Fruit fly (Drosophila melanogaster) whole organism, embryonic: ENCODE results near the gene CG8891.
A peak's percentile ranks its signal among the peaks of the same experiment; 100 is the strongest.

Experiments used
- Atf3 ChIP-seq: fragments of 200-800 bp; sonication (Bioruptor generic); optimal IDR thresholded peaks from 3 replicates; lab custom pipeline; 2016; ENCODE audit warnings: missing biosample characterization, missing genetic modification characterization
- Bdp1 ChIP-seq: fragments of 200-800 bp; sonication (Bioruptor generic); optimal IDR thresholded peaks from 3 replicates; lab custom pipeline; 2016; ENCODE audit warnings: missing biosample characterization, missing genetic modification characterization
- CG15269 ChIP-seq: fragments of 200-800 bp; sonication (Bioruptor generic); optimal IDR thresholded peaks from 2 replicates; lab custom pipeline; 2018; ENCODE audit warnings: missing biosample characterization, mild to moderate bottlenecking, missing genetic modification characterization, moderate library complexity
- CG15696 ChIP-seq: fragments of 200-800 bp; sonication (Bioruptor generic); optimal IDR thresholded peaks from 2 replicates; lab custom pipeline; 2019; ENCODE audit warnings: missing biosample characterization, mild to moderate bottlenecking, missing genetic modification characterization, moderate library complexity
- CG1647 ChIP-seq: fragments of 200-800 bp; sonication (Bioruptor generic); optimal IDR thresholded peaks from 3 replicates; lab custom pipeline; 2016; ENCODE audit warnings: missing biosample characterization, missing genetic modification characterization
- CG1792 ChIP-seq: fragments of 200-800 bp; sonication (Bioruptor generic); optimal IDR thresholded peaks from 2 replicates; lab custom pipeline; 2016; ENCODE audit warnings: missing biosample characterization, missing genetic modification characterization
- CG1832 ChIP-seq: fragments of 200-800 bp; sonication (Bioruptor generic); optimal IDR thresholded peaks from 2 replicates; lab custom pipeline; 2017; ENCODE audit warnings: missing biosample characterization, mild to moderate bottlenecking, missing genetic modification characterization, inconsistent platforms
- CG6175 ChIP-seq: fragments of 200-800 bp; sonication (Bioruptor generic); IDR thresholded peaks from 3 replicates; pipeline ENCODE4 v1.3.6; 2022; ENCODE audit warnings: missing biosample characterization, missing genetic modification characterization
- CG8924 ChIP-seq: fragments of 200-800 bp; optimal IDR thresholded peaks from 3 replicates; lab custom pipeline; 2019; ENCODE audit warnings: missing biosample characterization, mild to moderate bottlenecking, missing genetic modification characterization, moderate library complexity
- CG8944 ChIP-seq: fragments of 200-800 bp; sonication (Bioruptor generic); optimal IDR thresholded peaks from 3 replicates; lab custom pipeline; 2016; ENCODE audit warnings: missing biosample characterization, missing genetic modification characterization
- D ChIP-seq, 2 experiments: fragments of 200-800 bp in 1 of 2; fragments of >200 bp in 1 of 2; sonication (Bioruptor generic) in 1 of 2; optimal IDR thresholded peaks; 2 replicates in 1 of 2; 3 replicates in 1 of 2; lab custom pipeline; 2017; ENCODE audit warnings: mild to moderate bottlenecking in 1 of 2, missing biosample characterization in 1 of 2, missing genetic modification characterization in 1 of 2, missing genetic modification reagents in 1 of 2
- D19B ChIP-seq: fragments of 200-800 bp; sonication (Bioruptor generic); optimal IDR thresholded peaks from 2 replicates; lab custom pipeline; 2017; ENCODE audit warnings: missing biosample characterization, mild to moderate bottlenecking, missing genetic modification characterization
- Dek ChIP-seq: fragments of 200-800 bp; sonication (Bioruptor generic); optimal IDR thresholded peaks from 3 replicates; lab custom pipeline; 2019; ENCODE audit warnings: missing biosample characterization, mild to moderate bottlenecking, missing genetic modification characterization, moderate library complexity
- Dll ChIP-seq: fragments of 200-800 bp; sonication (Bioruptor generic); IDR thresholded peaks from 4 replicates; pipeline ENCODE4 v1.3.6; 2022; ENCODE audit warnings: missing biosample characterization, missing genetic modification characterization; ENCODE audit not compliant: partially characterized antibody
- GATAe ChIP-seq: fragments of 200-800 bp; sonication (Bioruptor generic); conservative IDR thresholded peaks from 2 replicates; pipeline ENCODE4 v1.3.6; 2022; ENCODE audit warnings: missing biosample characterization, missing genetic modification characterization
- H2.0 ChIP-seq: fragments of 200-800 bp; sonication (Bioruptor generic); IDR thresholded peaks from 2 replicates; pipeline ENCODE4 v1.3.6; 2022; ENCODE audit warnings: missing biosample characterization, missing genetic modification characterization
- Hand ChIP-seq: fragments of 200-800 bp; sonication (Bioruptor generic); optimal IDR thresholded peaks from 2 replicates; lab custom pipeline; 2017; ENCODE audit warnings: mild to moderate bottlenecking, missing biosample characterization, missing genetic modification reagents, missing genetic modification characterization
- Hey ChIP-seq: fragments of 200-800 bp; sonication (Bioruptor generic); optimal IDR thresholded peaks from 3 replicates; lab custom pipeline; 2018; ENCODE audit warnings: missing biosample characterization, mild to moderate bottlenecking, missing genetic modification characterization
- MTF-1 ChIP-seq: fragments of 200-800 bp; sonication (Bioruptor generic); optimal IDR thresholded peaks from 2 replicates; lab custom pipeline; 2018; ENCODE audit warnings: missing biosample characterization, mild to moderate bottlenecking, missing genetic modification characterization, borderline replicate concordance
- Myb ChIP-seq: fragments of 200-800 bp; sonication (Bioruptor generic); optimal IDR thresholded peaks from 2 replicates; lab custom pipeline; 2016; ENCODE audit warnings: missing biosample characterization, missing genetic modification characterization
- Trl ChIP-seq, 3 experiments: fragments of >200 bp in 2 of 3; fragments of 200-800 bp in 1 of 3; sonication (Bioruptor generic) in 1 of 3; optimal IDR thresholded peaks; 2 replicates in 1 of 3; 3 replicates in 2 of 3; lab custom pipeline; 2016 to 2017; ENCODE audit warnings: missing biosample characterization in 1 of 3, missing genetic modification characterization in 1 of 3
- amos ChIP-seq: fragments of 200-800 bp; sonication (Bioruptor generic); IDR thresholded peaks from 2 replicates; pipeline ENCODE4 v1.3.6; 2022; ENCODE audit warnings: missing biosample characterization, missing genetic modification characterization; ENCODE audit not compliant: partially characterized antibody
- ash1 ChIP-seq: fragments of 200-800 bp; sonication (Bioruptor generic); optimal IDR thresholded peaks from 2 replicates; lab custom pipeline; 2018; ENCODE audit warnings: missing biosample characterization, mild to moderate bottlenecking, missing genetic modification characterization
- cwo ChIP-seq: fragments of 200-800 bp; sonication (Bioruptor generic); optimal IDR thresholded peaks from 3 replicates; lab custom pipeline; 2017; ENCODE audit warnings: missing biosample characterization, missing genetic modification characterization, mild to moderate bottlenecking, moderate library complexity, missing genetic modification reagents
- danr ChIP-seq: fragments of 200-800 bp; sonication (Bioruptor generic); IDR thresholded peaks from 2 replicates; pipeline ENCODE4 v1.3.6; 2022; ENCODE audit warnings: missing biosample characterization, missing genetic modification characterization
- exex ChIP-seq: fragments of 200-800 bp; sonication (Bioruptor generic); optimal IDR thresholded peaks from 4 replicates; lab custom pipeline; 2018; ENCODE audit warnings: missing biosample characterization, mild to moderate bottlenecking, missing genetic modification characterization, moderate library complexity
- fd3F ChIP-seq: fragments of 200-800 bp; sonication (Bioruptor generic); optimal IDR thresholded peaks from 2 replicates; lab custom pipeline; 2018; ENCODE audit warnings: missing biosample characterization, mild to moderate bottlenecking, missing genetic modification characterization, moderate library complexity
- fu2 ChIP-seq: fragments of 200-800 bp; sonication (Bioruptor generic); optimal IDR thresholded peaks from 2 replicates; lab custom pipeline; 2016; ENCODE audit warnings: missing biosample characterization, missing genetic modification characterization
- grn ChIP-seq: fragments of 200-800 bp; sonication (Bioruptor generic); optimal IDR thresholded peaks from 3 replicates; lab custom pipeline; 2017; ENCODE audit warnings: missing biosample characterization, missing genetic modification characterization
- inv ChIP-seq: fragments of 200-800 bp; sonication (Bioruptor generic); IDR thresholded peaks from 2 replicates; pipeline ENCODE4 v1.3.6; 2022; ENCODE audit warnings: missing biosample characterization, missing genetic modification characterization; ENCODE audit not compliant: partially characterized antibody
- lab ChIP-seq: fragments of 200-800 bp; sonication (Bioruptor generic); optimal IDR thresholded peaks from 3 replicates; lab custom pipeline; 2017; ENCODE audit warnings: missing biosample characterization, missing genetic modification characterization, mild to moderate bottlenecking, moderate library complexity, missing genetic modification reagents
- mirr ChIP-seq: fragments of 200-800 bp; sonication (Bioruptor generic); optimal IDR thresholded peaks from 3 replicates; lab custom pipeline; 2018; ENCODE audit warnings: missing biosample characterization, mild to moderate bottlenecking, missing genetic modification characterization
- mld ChIP-seq: fragments of 200-800 bp; sonication (Bioruptor generic); IDR thresholded peaks from 3 replicates; pipeline ENCODE4 v1.3.6; 2022; ENCODE audit warnings: missing biosample characterization, missing genetic modification characterization; ENCODE audit not compliant: partially characterized antibody
- nerfin-2 ChIP-seq: fragments of 200-800 bp; sonication (Bioruptor generic); IDR thresholded peaks from 2 replicates; pipeline ENCODE4 v1.3.6; 2022; ENCODE audit warnings: missing biosample characterization, missing genetic modification characterization; ENCODE audit not compliant: partially characterized antibody
- stwl ChIP-seq: fragments of 200-800 bp; sonication (Bioruptor generic); optimal IDR thresholded peaks from 3 replicates; lab custom pipeline; 2018; ENCODE audit warnings: missing biosample characterization, mild to moderate bottlenecking, missing genetic modification characterization, moderate library complexity
- sug ChIP-seq: fragments of 200-800 bp; optimal IDR thresholded peaks from 2 replicates; lab custom pipeline; 2019; ENCODE audit warnings: missing biosample characterization, mild to moderate bottlenecking, missing genetic modification characterization, moderate library complexity
- tna ChIP-seq: fragments of 200-800 bp; sonication (Bioruptor generic); IDR thresholded peaks from 2 replicates; pipeline ENCODE4 v1.3.6; 2022; ENCODE audit warnings: missing biosample characterization, missing genetic modification characterization; ENCODE audit not compliant: partially characterized antibody
- twi ChIP-seq: fragments of 200-800 bp; optimal IDR thresholded peaks from 2 replicates; lab custom pipeline; 2019; ENCODE audit warnings: missing biosample characterization, mild to moderate bottlenecking, missing genetic modification characterization, moderate library complexity
- vfl ChIP-seq: fragments of 200-800 bp; sonication (Bioruptor generic); optimal IDR thresholded peaks from 2 replicates; lab custom pipeline; 2016; ENCODE audit warnings: missing biosample characterization, missing genetic modification characterization
- vnd ChIP-seq: fragments of 200-800 bp; sonication (Bioruptor generic); IDR thresholded peaks from 3 replicates; pipeline ENCODE4 v1.3.6; 2022; ENCODE audit warnings: missing biosample characterization, missing genetic modification characterization; ENCODE audit not compliant: partially characterized antibody
- zen2 ChIP-seq: fragments of 200-800 bp; sonication (Bioruptor generic); IDR thresholded peaks from 3 replicates; pipeline ENCODE4 v1.3.6; 2022; ENCODE audit warnings: missing biosample characterization, missing genetic modification characterization; ENCODE audit not compliant: partially characterized antibody

Gene CG8891

DNA sequence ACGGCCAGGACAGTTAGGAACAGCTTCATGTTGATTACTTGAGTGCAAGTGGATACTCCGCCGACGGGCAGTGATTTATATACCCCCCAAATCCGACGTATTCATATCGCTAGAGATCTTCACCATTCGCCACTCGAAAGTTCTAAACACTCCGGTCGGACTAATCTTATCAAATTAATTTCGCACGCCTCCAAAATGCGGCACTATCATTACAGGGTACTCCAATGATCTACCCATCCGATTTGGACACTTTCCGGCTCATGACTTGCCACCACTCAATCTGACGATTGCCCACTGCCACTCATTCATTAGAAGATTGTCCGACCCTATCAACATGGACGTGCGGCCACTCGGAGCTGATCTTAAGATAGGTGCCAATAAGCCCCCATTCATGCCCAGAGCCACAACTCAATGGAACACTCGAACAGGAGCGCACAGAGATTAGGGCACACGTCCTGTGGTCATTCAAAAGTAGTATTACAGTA is 26.1 kb downstream of the CG8891 start, which contains the start of gene Jon25Bii:
Gene Jon25Bii, minus strand, starts transcription at position 51 of the 485 bp plus-strand sequence.
- no peak for TF ChIP-seq danr (GFP tag; lab: Robert Waterston, UW)
- TF ChIP-seq tna (GFP tag; lab: Robert Waterston, UW): no peak
- TF ChIP-seq nerfin-2 (GFP tag; lab: Robert Waterston, UW): no peak
- TF ChIP-seq CG15696 (tag; lab: Kevin White, UChicago): no peak
- TF ChIP-seq Myb (GFP tag; lab: Kevin White, UChicago): no peak
- no peak for TF ChIP-seq Bdp1
- peak; percentile 77 for TF ChIP-seq Hey (tag; lab: Kevin White, UChicago)
- no peak for TF ChIP-seq CG1832
- TF ChIP-seq CG8944: no peak
- no peak for TF ChIP-seq Atf3 (GFP tag; lab: Kevin White, UChicago)
- no peak for TF ChIP-seq CG1647 (GFP tag; lab: Kevin White, UChicago)
- no peak for TF ChIP-seq H2.0
- TF ChIP-seq mld (GFP tag; lab: Robert Waterston, UW): no peak
- TF ChIP-seq zen2 (GFP tag; lab: Robert Waterston, UW): no peak
- TF ChIP-seq vnd (GFP tag; lab: Robert Waterston, UW): peak; percentile 36; the same call in 1 of the 3 replicates
- peak; percentile 37; the same call in 1 of the 2 replicates for TF ChIP-seq GATAe
- no peak for TF ChIP-seq Hand (GFP tag; lab: Kevin White, UChicago)
- TF ChIP-seq exex (tag; lab: Kevin White, UChicago): peak; percentile 92
- TF ChIP-seq fd3F: no peak
- no peak for TF ChIP-seq MTF-1 (GFP tag; lab: Kevin White, UChicago)
- no peak for TF ChIP-seq lab (GFP tag; lab: Kevin White, UChicago)
- no peak for TF ChIP-seq stwl
- no peak for TF ChIP-seq vfl
- no peak for TF ChIP-seq twi
- peak; percentile 70 for TF ChIP-seq sug (tag; lab: Kevin White, UChicago)
- TF ChIP-seq Trl (optimal IDR thresholded peaks at IDR 0.05; lab: Kevin White, UChicago): no peak
- no peak for TF ChIP-seq Trl (GFP tag; optimal IDR thresholded peaks at IDR 0.05; lab: Kevin White, UChicago)
- TF ChIP-seq Dek (tag; lab: Kevin White, UChicago): no peak
- TF ChIP-seq Dll: no peak
- TF ChIP-seq CG1792 (GFP tag; lab: Kevin White, UChicago): no peak
- no peak for TF ChIP-seq fu2 (GFP tag; lab: Kevin White, UChicago)
- peak; percentile 84 for TF ChIP-seq grn (GFP tag; lab: Kevin White, UChicago)
- TF ChIP-seq amos: no peak
- TF ChIP-seq D (optimal IDR thresholded peaks at IDR 0.05; lab: Kevin White, UChicago): no peak
- no peak for TF ChIP-seq D (GFP tag; optimal IDR thresholded peaks at IDR 0.05; lab: Kevin White, UChicago)
- TF ChIP-seq CG8924 (tag; lab: Kevin White, UChicago): no peak
- no peak for TF ChIP-seq inv
- TF ChIP-seq ash1 (GFP tag; lab: Kevin White, UChicago): no peak
- peak; percentile 41 for TF ChIP-seq D19B
- no peak for TF ChIP-seq CG15269 (tag; lab: Kevin White, UChicago)
- TF ChIP-seq CG6175: peak; percentile 8; the same call in 1 of the 3 replicates
- peak; percentile 9 for TF ChIP-seq cwo (GFP tag; lab: Kevin White, UChicago)
- peak; percentile 80 for TF ChIP-seq mirr (GFP tag; lab: Kevin White, UChicago)
